Worm (Caenorhabditis elegans): Measurements from ENCODE around the gene C26D10.6.

The C26D10.6 gene

ce11 chrII:8308314-8308713 lies 46.2 kb downstream of the C26D10.6 start:
- no peak for TF ChIP-seq ztf-7 (tag; optimal IDR thresholded peaks at IDR 0.05)
- TF ChIP-seq php-3 (GFP tag; IDR thresholded peaks at IDR 0.05): no peak
- TF ChIP-seq unc-39 (tag; optimal IDR thresholded peaks at IDR 0.05): no peak
- TF ChIP-seq aha-1 (tag): peak; percentile 97
- peak in 1 of 2 experiments; percentile 79 for TF ChIP-seq unc-62 (GFP tag; optimal IDR thresholded peaks at IDR 0.05 in 1 of 2)
- TF ChIP-seq unc-62 (tag; optimal IDR thresholded peaks at IDR 0.05): no peak
- TF ChIP-seq ztf-11 (tag; optimal IDR thresholded peaks at IDR 0.05): no peak
